Worm (Caenorhabditis elegans): ENCODE measurements around the gene gst-26.

The gst-26 gene

ce11 chrII:15165681-15166235 is 1.4 kb upstream of the gst-26 start, which contains the start of gene gst-27 (continued):
- no peak for TF ChIP-seq Y67H2A.10 (GFP tag; conservative IDR thresholded peaks at IDR 0.05)
- no peak for TF ChIP-seq nfya-1 (tag; optimal IDR thresholded peaks at IDR 0.05; ENCODE audit: borderline replicate concordance, insufficient read depth)
- peak; percentile 89 for TF ChIP-seq T07F8.4 (tag; optimal IDR thresholded peaks at IDR 0.05)
- TF ChIP-seq B0019.2 (GFP tag; conservative IDR thresholded peaks at IDR 0.05), result 0 out of 2 replicates have a peak, but pooled peaks have one; percentile 28
- TF ChIP-seq ceh-91 (GFP tag; IDR thresholded peaks at IDR 0.05), result 0 out of 2 replicates have a peak, but pooled peaks have one; percentile 21
- TF ChIP-seq mcd-1 (GFP tag; IDR thresholded peaks at IDR 0.05), result peak; percentile 77
- TF ChIP-seq nhr-120 (GFP tag; IDR thresholded peaks at IDR 0.05), result 0 out of 2 replicates have a peak, but pooled peaks have one; percentile 72

- TF ChIP-seq ZK185.1 (tag; optimal IDR thresholded peaks at IDR 0.05; ENCODE audit: poor library complexity, severe bottlenecking) (no peak), F37B4.10 (GFP tag; IDR thresholded peaks at IDR 0.05) (no peak), hmg-1.2 (GFP tag; IDR thresholded peaks at IDR 0.05) (no peak), F22D6.2 (tag; optimal IDR thresholded peaks at IDR 0.05) (no peak), dox-1 (GFP tag; IDR thresholded peaks at IDR 0.05) (no peak), snpc-3.4 (tag; optimal IDR thresholded peaks at IDR 0.05) (no peak), cebp-1 (GFP tag; IDR thresholded peaks at IDR 0.05) (no peak), cebp-1 (tag; optimal IDR thresholded peaks at IDR 0.05) (no peak), nhr-120 (GFP tag; IDR thresholded peaks at IDR 0.05) (no peak), B0336.3 (GFP tag; IDR thresholded peaks at IDR 0.05) (no peak), gei-17 (GFP tag; optimal IDR thresholded peaks at IDR 0.05) (no peak), F49E8.2 (tag; optimal IDR thresholded peaks at IDR 0.05; ENCODE audit: insufficient read depth) (no peak)
These were observed 6.0 kb downstream of the gst-26 start for ce11 chrII:15158364-15158763.

ce11 chrII:15157880-15158279 is 6.5 kb downstream of the gst-26 start, which contains the start of gene ptr-20:
ptr-20 (plus strand) TSS chrII:15158180.
- TF ChIP-seq ekl-4 (GFP tag; IDR thresholded peaks at IDR 0.05) (no peak), fkh-3 (tag; optimal IDR thresholded peaks at IDR 0.05) (no peak), F57C9.4 (tag; optimal IDR thresholded peaks at IDR 0.05) (no peak), F39B2.1 (GFP tag; IDR thresholded peaks at IDR 0.05) (no peak), bed-1 (GFP tag; IDR thresholded peaks at IDR 0.05) (no peak), ama-1 (optimal IDR thresholded peaks at IDR 0.05) (no peak), ama-1 (GFP tag; optimal IDR thresholded peaks at IDR 0.05) (no peak), mcd-1 (GFP tag; IDR thresholded peaks at IDR 0.05) (no peak), snpc-3.4 (tag; optimal IDR thresholded peaks at IDR 0.05) (no peak), tlf-1 (GFP tag; optimal IDR thresholded peaks at IDR 0.05) (no peak), ceh-100 (GFP tag; IDR thresholded peaks at IDR 0.05) (no peak)

ce11 chrII:15148442-15148841 is 15.9 kb downstream of the gst-26 start:
- no peak for TF ChIP-seq hmg-20 (GFP tag; IDR thresholded peaks at IDR 0.05)
- TF ChIP-seq bed-1 (GFP tag; IDR thresholded peaks at IDR 0.05), result no peak
- TF ChIP-seq egl-44 (GFP tag; IDR thresholded peaks at IDR 0.05), result no peak

ce11 chrII:15145594-15145993 is 18.8 kb downstream of the gst-26 start, which contains the start of gene Y53F4B.27:
Y53F4B.27 (plus strand) TSS chrII:15145894.
- TF ChIP-seq cebp-2 (GFP tag; IDR thresholded peaks at IDR 0.05), result 0 out of 2 replicates have a peak, but pooled peaks have one; percentile 11
- TF ChIP-seq lin-40 (tag; optimal IDR thresholded peaks at IDR 0.05), result no peak
